Fruit fly (Drosophila melanogaster) whole organism, embryonic: ENCODE data around the gene CG11131.
A peak's percentile ranks its signal among the peaks of the same experiment; 100 is the strongest.

ENCODE experiments used
- Antp ChIP-seq: fragments of 200-800 bp; sonication (Bioruptor generic); optimal IDR thresholded peaks from 3 replicates; lab custom pipeline; 2016; ENCODE audit warnings: missing biosample characterization, missing genetic modification characterization
- B-H1 ChIP-seq: fragments of 200-800 bp; sonication (Bioruptor generic); IDR thresholded peaks from 3 replicates; pipeline ENCODE4 v1.3.6; 2022; ENCODE audit warnings: missing biosample characterization, missing genetic modification characterization
- Blimp-1 ChIP-seq: fragments of 200-800 bp; sonication (Bioruptor generic); optimal IDR thresholded peaks from 3 replicates; lab custom pipeline; 2018; ENCODE audit warnings: missing biosample characterization, missing genetic modification characterization, mild to moderate bottlenecking, moderate library complexity, missing genetic modification reagents
- C15 ChIP-seq: fragments of 200-800 bp; sonication (Bioruptor generic); IDR thresholded peaks from 3 replicates; pipeline ENCODE4 v1.3.6; 2022; ENCODE audit warnings: missing biosample characterization, missing genetic modification characterization
- CG10267 ChIP-seq: fragments of 200-800 bp; sonication (Bioruptor generic); optimal IDR thresholded peaks from 2 replicates; lab custom pipeline; 2018; ENCODE audit warnings: missing biosample characterization, mild to moderate bottlenecking, missing genetic modification characterization, moderate library complexity
- CG10366 ChIP-seq: fragments of 200-800 bp; sonication (Bioruptor generic); IDR thresholded peaks from 2 replicates; pipeline ENCODE4 v1.3.6; 2022; ENCODE audit warnings: missing biosample characterization, missing genetic modification characterization
- CG13624 ChIP-seq: fragments of 200-800 bp; sonication (Bioruptor generic); optimal IDR thresholded peaks from 2 replicates; lab custom pipeline; 2016; ENCODE audit warnings: missing biosample characterization, missing genetic modification characterization
- CG14014 ChIP-seq: fragments of 200-800 bp; sonication (Bioruptor generic); IDR thresholded peaks from 2 replicates; pipeline ENCODE4 v1.3.6; 2022; ENCODE audit warnings: missing biosample characterization, missing genetic modification characterization
- CG14710 ChIP-seq: fragments of 200-800 bp; sonication (Bioruptor generic); optimal IDR thresholded peaks from 3 replicates; lab custom pipeline; 2019; ENCODE audit warnings: missing biosample characterization, mild to moderate bottlenecking, missing genetic modification characterization, moderate library complexity
- CG15269 ChIP-seq: fragments of 200-800 bp; sonication (Bioruptor generic); optimal IDR thresholded peaks from 2 replicates; lab custom pipeline; 2018; ENCODE audit warnings: missing biosample characterization, mild to moderate bottlenecking, missing genetic modification characterization, moderate library complexity
- CG1602 ChIP-seq: fragments of 200-800 bp; sonication (Bioruptor generic); optimal IDR thresholded peaks from 3 replicates; lab custom pipeline; 2016; ENCODE audit warnings: missing biosample characterization, missing genetic modification characterization
- CG1603 ChIP-seq: fragments of 200-800 bp; sonication (Bioruptor generic); optimal IDR thresholded peaks from 2 replicates; lab custom pipeline; 2019; ENCODE audit warnings: missing biosample characterization, mild to moderate bottlenecking, missing genetic modification characterization, moderate library complexity
- CG17385 ChIP-seq: fragments of 200-800 bp; sonication (Bioruptor generic); optimal IDR thresholded peaks from 3 replicates; lab custom pipeline; 2018; ENCODE audit warnings: missing biosample characterization, mild to moderate bottlenecking, missing genetic modification characterization
- CG2875 ChIP-seq: fragments of 200-800 bp; sonication (Bioruptor generic); optimal IDR thresholded peaks from 2 replicates; lab custom pipeline; 2017; ENCODE audit warnings: missing biosample characterization, mild to moderate bottlenecking, missing genetic modification characterization, missing genetic modification reagents
- CG30431 ChIP-seq: fragments of 200-800 bp; sonication (Bioruptor generic); optimal IDR thresholded peaks from 2 replicates; lab custom pipeline; 2017; ENCODE audit warnings: missing biosample characterization, missing genetic modification characterization
- CG31224 ChIP-seq: fragments of 200-800 bp; sonication (Bioruptor generic); IDR thresholded peaks from 2 replicates; pipeline ENCODE4 v1.3.6; 2022; ENCODE audit warnings: missing biosample characterization, missing genetic modification characterization
- CG42726 ChIP-seq: fragments of 200-800 bp; sonication (Bioruptor generic); IDR thresholded peaks from 2 replicates; pipeline ENCODE4 v1.3.6; 2022; ENCODE audit warnings: missing biosample characterization, missing genetic modification characterization; ENCODE audit not compliant: partially characterized antibody
- CG4707 ChIP-seq: fragments of 200-800 bp; sonication (Bioruptor generic); optimal IDR thresholded peaks from 2 replicates; lab custom pipeline; 2018; ENCODE audit warnings: missing biosample characterization, mild to moderate bottlenecking, missing genetic modification characterization, moderate library complexity
- CG8359 ChIP-seq: fragments of 200-800 bp; sonication (Bioruptor generic); optimal IDR thresholded peaks from 2 replicates; lab custom pipeline; 2017; ENCODE audit warnings: missing biosample characterization, mild to moderate bottlenecking, missing genetic modification characterization, borderline replicate concordance
- CG9876 ChIP-seq: fragments of 200-800 bp; sonication (Bioruptor generic); optimal IDR thresholded peaks from 2 replicates; lab custom pipeline; 2016; ENCODE audit warnings: missing biosample characterization, missing genetic modification characterization
- D ChIP-seq, 2 experiments: fragments of 200-800 bp in 1 of 2; fragments of >200 bp in 1 of 2; sonication (Bioruptor generic) in 1 of 2; optimal IDR thresholded peaks; 2 replicates in 1 of 2; 3 replicates in 1 of 2; lab custom pipeline; 2017; ENCODE audit warnings: mild to moderate bottlenecking in 1 of 2, missing biosample characterization in 1 of 2, missing genetic modification characterization in 1 of 2, missing genetic modification reagents in 1 of 2
- Dip3 ChIP-seq: fragments of 200-800 bp; sonication (Bioruptor generic); optimal IDR thresholded peaks from 3 replicates; lab custom pipeline; 2016; ENCODE audit warnings: missing biosample characterization, missing genetic modification characterization
- Dref ChIP-seq: fragments of 200-800 bp; sonication (Bioruptor generic); IDR thresholded peaks from 2 replicates; pipeline ENCODE4 v1.3.6; 2022; ENCODE audit warnings: missing biosample characterization, missing genetic modification characterization
- Eip74EF ChIP-seq, 2 experiments: fragments of 200-800 bp in 1 of 2; fragments of >200 bp in 1 of 2; sonication (Bioruptor generic) in 1 of 2; optimal IDR thresholded peaks; 2 replicates each; lab custom pipeline; 2017 to 2019; ENCODE audit warnings: missing biosample characterization in 2 of 2, missing genetic modification characterization in 2 of 2, mild to moderate bottlenecking in 1 of 2, moderate library complexity in 1 of 2
- GATAe ChIP-seq: fragments of 200-800 bp; sonication (Bioruptor generic); conservative IDR thresholded peaks from 2 replicates; pipeline ENCODE4 v1.3.6; 2022; ENCODE audit warnings: missing biosample characterization, missing genetic modification characterization
- Lpt ChIP-seq: fragments of >200 bp; optimal IDR thresholded peaks from 2 replicates; lab custom pipeline; 2018; ENCODE audit warnings: missing biosample characterization, missing genetic modification characterization
- MBD-R2 ChIP-seq: fragments of 200-800 bp; sonication (Bioruptor generic); IDR thresholded peaks from 2 replicates; pipeline ENCODE4 v1.3.6; 2022; ENCODE audit warnings: missing biosample characterization, missing genetic modification characterization
- NC2α ChIP-seq: fragments of 200-800 bp; sonication (Bioruptor generic); optimal IDR thresholded peaks from 2 replicates; lab custom pipeline; 2016; ENCODE audit warnings: missing biosample characterization, missing genetic modification characterization
- Nf-YC ChIP-seq: fragments of 200-800 bp; optimal IDR thresholded peaks from 3 replicates; lab custom pipeline; 2019; ENCODE audit warnings: missing biosample characterization, mild to moderate bottlenecking, missing genetic modification characterization, moderate library complexity
- Ravus ChIP-seq: fragments of 200-800 bp; sonication (Bioruptor generic); IDR thresholded peaks from 2 replicates; pipeline ENCODE4 v1.3.6; 2022; ENCODE audit warnings: missing biosample characterization, missing genetic modification characterization
- Rfx ChIP-seq: fragments of 200-800 bp; sonication (Bioruptor generic); IDR thresholded peaks from 2 replicates; pipeline ENCODE4 v1.3.6; 2022; ENCODE audit warnings: missing biosample characterization, missing genetic modification characterization
- Side ChIP-seq: fragments of 200-800 bp; sonication (Bioruptor generic); optimal IDR thresholded peaks from 2 replicates; lab custom pipeline; 2016; ENCODE audit warnings: missing biosample characterization, missing genetic modification characterization
- ash1 ChIP-seq: fragments of 200-800 bp; sonication (Bioruptor generic); optimal IDR thresholded peaks from 2 replicates; lab custom pipeline; 2018; ENCODE audit warnings: missing biosample characterization, mild to moderate bottlenecking, missing genetic modification characterization
- bigmax ChIP-seq: fragments of 200-800 bp; sonication (Bioruptor generic); optimal IDR thresholded peaks from 2 replicates; lab custom pipeline; 2018; ENCODE audit warnings: missing biosample characterization, mild to moderate bottlenecking, missing genetic modification characterization
- chn ChIP-seq: fragments of 200-800 bp; sonication (Bioruptor generic); optimal IDR thresholded peaks from 2 replicates; lab custom pipeline; 2016; ENCODE audit warnings: missing biosample characterization, missing genetic modification characterization
- cwo ChIP-seq: fragments of 200-800 bp; sonication (Bioruptor generic); optimal IDR thresholded peaks from 3 replicates; lab custom pipeline; 2017; ENCODE audit warnings: missing biosample characterization, missing genetic modification characterization, mild to moderate bottlenecking, moderate library complexity, missing genetic modification reagents
- dati ChIP-seq: fragments of 200-800 bp; sonication (Bioruptor generic); IDR thresholded peaks from 2 replicates; pipeline ENCODE4 v1.3.6; 2022; ENCODE audit warnings: missing biosample characterization, missing genetic modification characterization
- disco-r ChIP-seq: fragments of 200-800 bp; sonication (Bioruptor generic); optimal IDR thresholded peaks from 2 replicates; lab custom pipeline; 2016; ENCODE audit warnings: missing biosample characterization, missing genetic modification characterization
- esg ChIP-seq: fragments of 200-800 bp; sonication (Bioruptor generic); conservative IDR thresholded peaks from 2 replicates; pipeline ENCODE4 v1.3.6; 2022; ENCODE audit warnings: missing biosample characterization, missing genetic modification characterization
- exex ChIP-seq: fragments of 200-800 bp; sonication (Bioruptor generic); optimal IDR thresholded peaks from 4 replicates; lab custom pipeline; 2018; ENCODE audit warnings: missing biosample characterization, mild to moderate bottlenecking, missing genetic modification characterization, moderate library complexity
- fd64A ChIP-seq: fragments of 200-800 bp; sonication (Bioruptor generic); optimal IDR thresholded peaks from 3 replicates; lab custom pipeline; 2018; ENCODE audit warnings: missing biosample characterization, mild to moderate bottlenecking, missing genetic modification characterization
- kah ChIP-seq: fragments of 200-800 bp; sonication (Bioruptor generic); optimal IDR thresholded peaks from 2 replicates; lab custom pipeline; 2018; ENCODE audit warnings: missing biosample characterization, mild to moderate bottlenecking, missing genetic modification characterization
- lbe ChIP-seq: fragments of 200-800 bp; sonication (Bioruptor generic); optimal IDR thresholded peaks from 2 replicates; lab custom pipeline; 2016; ENCODE audit warnings: missing biosample characterization, mild to moderate bottlenecking, missing genetic modification characterization
- lmd ChIP-seq: fragments of 200-800 bp; sonication (Bioruptor generic); IDR thresholded peaks from 2 replicates; pipeline ENCODE4 v1.3.6; 2022; ENCODE audit warnings: missing biosample characterization, missing genetic modification characterization
- nerfin-2 ChIP-seq: fragments of 200-800 bp; sonication (Bioruptor generic); IDR thresholded peaks from 2 replicates; pipeline ENCODE4 v1.3.6; 2022; ENCODE audit warnings: missing biosample characterization, missing genetic modification characterization; ENCODE audit not compliant: partially characterized antibody
- pb ChIP-seq: fragments of 200-800 bp; sonication (Bioruptor generic); optimal IDR thresholded peaks from 3 replicates; lab custom pipeline; 2016; ENCODE audit warnings: missing biosample characterization, missing genetic modification characterization
- phol ChIP-seq: fragments of 200-800 bp; sonication (Bioruptor generic); optimal IDR thresholded peaks from 3 replicates; lab custom pipeline; 2018; ENCODE audit warnings: missing biosample characterization, mild to moderate bottlenecking, missing genetic modification characterization, moderate library complexity
- schlank ChIP-seq: fragments of 200-800 bp; sonication (Bioruptor generic); optimal IDR thresholded peaks from 2 replicates; lab custom pipeline; 2018; ENCODE audit warnings: missing biosample characterization, mild to moderate bottlenecking, missing genetic modification characterization
- seq ChIP-seq: fragments of 200-800 bp; sonication (Bioruptor generic); IDR thresholded peaks from 2 replicates; pipeline ENCODE4 v1.3.6; 2022; ENCODE audit warnings: missing biosample characterization, missing genetic modification characterization
- sim ChIP-seq: fragments of 200-800 bp; sonication (Bioruptor generic); IDR thresholded peaks from 2 replicates; pipeline ENCODE4 v1.3.6; 2022; ENCODE audit warnings: missing biosample characterization, missing genetic modification characterization
- sisA ChIP-seq: fragments of 200-800 bp; sonication (Bioruptor generic); IDR thresholded peaks from 2 replicates; pipeline ENCODE4 v1.3.6; 2022; ENCODE audit warnings: missing biosample characterization, missing genetic modification characterization

Gene CG11131

DNA sequence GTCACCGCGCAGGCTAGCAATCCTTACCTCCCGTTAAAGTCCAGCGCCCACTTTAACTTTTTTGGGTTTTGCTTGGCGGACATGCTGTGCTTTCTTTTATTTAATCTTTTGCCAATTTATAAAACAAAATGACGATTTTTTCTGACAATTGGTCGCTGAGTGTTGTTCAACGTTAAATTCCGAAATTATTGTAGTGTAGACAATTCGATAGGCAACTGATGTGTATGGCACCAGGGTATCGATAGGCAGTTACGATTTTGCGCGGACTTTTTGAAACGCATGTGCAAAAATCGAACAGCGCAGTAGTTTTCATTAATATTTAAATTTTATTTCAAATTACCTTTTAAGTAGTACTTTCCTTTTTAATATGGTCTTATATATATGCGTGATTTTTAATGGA lies 30.5 kb upstream of the CG11131 start, which contains the start of gene EMC4 (continued):
- peak; percentile 87 for TF ChIP-seq phol (tag; lab: Kevin White, UChicago)
- TF ChIP-seq seq (GFP tag; lab: Robert Waterston, UW): no peak
- TF ChIP-seq Blimp-1 (GFP tag; lab: Kevin White, UChicago): no peak
- no peak for TF ChIP-seq sim (GFP tag; lab: Robert Waterston, UW)
- peak; percentile 44; the same call in 1 of the 2 replicates for TF ChIP-seq CG14014 (GFP tag; lab: Robert Waterston, UW)
- TF ChIP-seq Nf-YC (tag; lab: Kevin White, UChicago): peak; percentile 57
- TF ChIP-seq pb (GFP tag; lab: Kevin White, UChicago): no peak
- no peak for TF ChIP-seq fd64A
- TF ChIP-seq Antp (GFP tag; lab: Kevin White, UChicago): peak; percentile 40
- TF ChIP-seq MBD-R2 (GFP tag; lab: Robert Waterston, UW): peak; percentile 71
- no peak for TF ChIP-seq CG8359
- TF ChIP-seq Dref (GFP tag; lab: Robert Waterston, UW): peak; percentile 93
- TF ChIP-seq Eip74EF (GFP tag; optimal IDR thresholded peaks at IDR 0.05; lab: Kevin White, UChicago): no peak
- peak; percentile 14 for TF ChIP-seq CG15269 (tag; lab: Kevin White, UChicago)
- TF ChIP-seq sisA (GFP tag; lab: Robert Waterston, UW): no peak
- TF ChIP-seq Lpt: no peak
- TF ChIP-seq D (optimal IDR thresholded peaks at IDR 0.05; lab: Kevin White, UChicago): no peak
- TF ChIP-seq D (GFP tag; optimal IDR thresholded peaks at IDR 0.05; lab: Kevin White, UChicago): no peak
- peak; percentile 31; the same call in 1 of the 2 replicates for TF ChIP-seq CG10366 (GFP tag; lab: Robert Waterston, UW)
- peak; percentile 97 for TF ChIP-seq CG10267
- TF ChIP-seq CG30431: no peak
- TF ChIP-seq GATAe (GFP tag; lab: Robert Waterston, UW): no peak
- peak; percentile 40; the same call in 1 of the 2 replicates for TF ChIP-seq nerfin-2 (GFP tag; lab: Robert Waterston, UW)
- peak; percentile 78 for TF ChIP-seq Rfx (GFP tag; lab: Robert Waterston, UW)
- no peak for TF ChIP-seq disco-r
- TF ChIP-seq bigmax (GFP tag; lab: Kevin White, UChicago): no peak
- peak; percentile 44; the same call in 1 of the 2 replicates for TF ChIP-seq CG42726
- TF ChIP-seq NC2α (GFP tag; lab: Kevin White, UChicago): no peak
- no peak for TF ChIP-seq C15 (GFP tag; lab: Robert Waterston, UW)
- peak; percentile 72 for TF ChIP-seq CG13624 (GFP tag; lab: Kevin White, UChicago)
- TF ChIP-seq esg (GFP tag; lab: Robert Waterston, UW): no peak
- TF ChIP-seq CG1603 (tag; lab: Kevin White, UChicago): peak; percentile 57
- TF ChIP-seq CG14710 (tag; lab: Kevin White, UChicago): peak; percentile 61
- TF ChIP-seq kah (GFP tag; lab: Kevin White, UChicago): no peak
- no peak for TF ChIP-seq CG2875 (GFP tag; lab: Kevin White, UChicago)
- peak; percentile 45 for TF ChIP-seq Side (GFP tag; lab: Kevin White, UChicago)
- no peak for TF ChIP-seq CG4707 (GFP tag; lab: Kevin White, UChicago)
- peak; percentile 80 for TF ChIP-seq lbe (GFP tag; lab: Kevin White, UChicago)
- peak; percentile 44 for TF ChIP-seq chn (GFP tag; lab: Kevin White, UChicago)
- no peak for TF ChIP-seq CG31224 (GFP tag; lab: Robert Waterston, UW)
- TF ChIP-seq B-H1: no peak
- no peak for TF ChIP-seq ash1 (GFP tag; lab: Kevin White, UChicago)
- TF ChIP-seq CG1602 (GFP tag; lab: Kevin White, UChicago): no peak
- TF ChIP-seq lmd (GFP tag; lab: Robert Waterston, UW): no peak; the same call in 1 of the 2 replicates
- no peak for TF ChIP-seq Dip3
- TF ChIP-seq Ravus: no peak
- no peak for TF ChIP-seq dati (GFP tag; lab: Robert Waterston, UW)
- peak; percentile 6 for TF ChIP-seq cwo (GFP tag; lab: Kevin White, UChicago)
- TF ChIP-seq exex (tag; lab: Kevin White, UChicago): no peak
- no peak for TF ChIP-seq schlank
- TF ChIP-seq CG17385 (GFP tag; lab: Kevin White, UChicago): peak; percentile 47
- TF ChIP-seq CG9876 (GFP tag; lab: Kevin White, UChicago): no peak
